Worm (Caenorhabditis elegans) whole organism, young adult: ENCODE results near the gene srt-45.

ENCODE experiments used
- F10E7.11 ChIP-seq: sonication (generic microtip); optimal IDR thresholded peaks from 2 replicates; lab custom pipeline; 2017; ENCODE audit warnings: mild to moderate bottlenecking, missing genetic modification characterization, moderate library complexity, missing compliant biosample characterization
- Y79H2A.3 ChIP-seq: fragments of 200-800 bp; sonication (Bioruptor generic); conservative IDR thresholded peaks from 2 replicates; pipeline ENCODE4 v1.3.6; 2022; ENCODE audit warnings: missing genetic modification reagents, missing genetic modification characterization, missing compliant biosample characterization
- attf-3 ChIP-seq: fragments of 200-800 bp; sonication (Bioruptor generic); conservative IDR thresholded peaks from 2 replicates; pipeline ENCODE4 v1.3.6; 2022; ENCODE audit warnings: missing genetic modification reagents, missing genetic modification characterization, missing compliant biosample characterization
- attf-6 ChIP-seq: fragments of 200-800 bp; sonication (Bioruptor generic); IDR thresholded peaks from 2 replicates; pipeline ENCODE4 v1.3.6; 2022; ENCODE audit warnings: missing genetic modification reagents, missing genetic modification characterization, missing compliant biosample characterization
- bed-2 ChIP-seq: fragments of 200-800 bp; sonication (Bioruptor generic); IDR thresholded peaks from 2 replicates; pipeline ENCODE4 v1.3.6; 2022; ENCODE audit warnings: missing genetic modification reagents, missing genetic modification characterization, missing compliant biosample characterization
- cebp-1 ChIP-seq, 2 experiments: fragments of 200-800 bp in 1 of 2; sonication (Bioruptor generic) in 1 of 2; sonication (generic microtip) in 1 of 2; IDR thresholded peaks in 1 of 2; optimal IDR thresholded peaks in 1 of 2; 2 replicates each; pipeline versions ENCODE4 v1.3.6 to Lab custom; 2017 to 2022; ENCODE audit warnings: missing compliant biosample characterization in 2 of 2, missing genetic modification characterization in 2 of 2, mild to moderate bottlenecking in 1 of 2, missing genetic modification reagents in 1 of 2, moderate library complexity in 1 of 2
- cebp-2 ChIP-seq: fragments of 200-800 bp; sonication (Bioruptor generic); IDR thresholded peaks from 2 replicates; pipeline ENCODE4 v1.3.6; 2022; ENCODE audit warnings: missing genetic modification characterization, missing compliant biosample characterization
- chd-7 ChIP-seq: sonication (generic microtip); optimal IDR thresholded peaks from 2 replicates; lab custom pipeline; 2016; ENCODE audit warnings: mild to moderate bottlenecking, missing genetic modification characterization, moderate library complexity, missing compliant biosample characterization
- die-1 ChIP-seq: sonication (generic microtip); optimal IDR thresholded peaks from 2 replicates; lab custom pipeline; 2016; ENCODE audit warnings: missing genotype, mild to moderate bottlenecking, missing genetic modification characterization, missing compliant biosample characterization
- dpl-1 ChIP-seq: fragments of 150-350 bp; optimal IDR thresholded peaks from 2 replicates; lab custom pipeline; 2014; ENCODE audit warnings: missing biosample characterization, missing genetic modification reagents, missing genetic modification characterization
- egl-18 ChIP-seq: fragments of 200-800 bp; sonication (Bioruptor generic); IDR thresholded peaks from 2 replicates; pipeline ENCODE4 v1.3.6; 2022; ENCODE audit warnings: missing genetic modification reagents, missing genetic modification characterization, missing compliant biosample characterization
- hrde-1 ChIP-seq: sonication (generic microtip); optimal IDR thresholded peaks from 2 replicates; lab custom pipeline; 2016; ENCODE audit warnings: missing genetic modification characterization, mild to moderate bottlenecking, missing compliant biosample characterization, moderate library complexity, missing genotype, missing genetic modification reagents, borderline replicate concordance
- lin-26 ChIP-seq: fragments of 200-800 bp; sonication (Bioruptor generic); IDR thresholded peaks from 2 replicates; pipeline ENCODE4 v1.3.6; 2022; ENCODE audit warnings: missing genetic modification reagents, missing genetic modification characterization, missing compliant biosample characterization
- lin-35 ChIP-seq, 3 experiments: fragments of 150-350 bp in 2 of 3; sonication (generic microtip) in 1 of 3; optimal IDR thresholded peaks; 2 replicates each; lab custom pipeline; 2014 to 2018; ENCODE audit warnings: missing biosample characterization in 3 of 3, missing genetic modification characterization in 3 of 3, missing genetic modification reagents in 3 of 3
- nfya-2 ChIP-seq: fragments of 200-800 bp; sonication (Bioruptor generic); IDR thresholded peaks from 2 replicates; pipeline ENCODE4 v1.3.6; 2022; ENCODE audit warnings: missing genetic modification reagents, missing genetic modification characterization, missing compliant biosample characterization
- nfyb-1 ChIP-seq: fragments of 200-800 bp; sonication (Bioruptor generic); IDR thresholded peaks from 2 replicates; pipeline ENCODE4 v1.3.6; 2022; ENCODE audit warnings: missing genetic modification reagents, missing genetic modification characterization, missing compliant biosample characterization
- nhr-80 ChIP-seq: sonication (generic microtip); optimal IDR thresholded peaks from 2 replicates; lab custom pipeline; 2016; ENCODE audit warnings: missing genetic modification characterization, missing compliant biosample characterization
- snpc-1.1 ChIP-seq: sonication (generic microtip); optimal IDR thresholded peaks from 2 replicates; lab custom pipeline; 2017; ENCODE audit warnings: missing genetic modification characterization, mild to moderate bottlenecking, missing compliant biosample characterization, antibody characterized with exemption, moderate library complexity, missing genotype, missing genetic modification reagents; ENCODE audit not compliant: insufficient read depth
- snpc-1.3 ChIP-seq: sonication (generic microtip); optimal IDR thresholded peaks from 2 replicates; lab custom pipeline; 2017; ENCODE audit warnings: missing genetic modification characterization, mild to moderate bottlenecking, missing compliant biosample characterization, antibody characterized with exemption, moderate library complexity, missing genotype, missing genetic modification reagents; ENCODE audit not compliant: insufficient read depth
- tbp1 ChIP-seq: fragments of 200-800 bp; sonication (Bioruptor generic); optimal IDR thresholded peaks from 2 replicates; lab custom pipeline; 2018; ENCODE audit warnings: mild to moderate bottlenecking, missing genetic modification characterization, missing compliant biosample characterization
- tbx-9 ChIP-seq: sonication (generic microtip); optimal IDR thresholded peaks from 2 replicates; lab custom pipeline; 2016; ENCODE audit warnings: borderline replicate concordance, missing genetic modification characterization, inconsistent platforms, missing compliant biosample characterization
- zfh-2 ChIP-seq: fragments of 200-800 bp; sonication (Bioruptor generic); conservative IDR thresholded peaks from 2 replicates; pipeline ENCODE4 v1.3.6; 2022; ENCODE audit warnings: missing genetic modification reagents, missing genetic modification characterization, missing compliant biosample characterization
- ztf-18 ChIP-seq: sonication (generic microtip); optimal IDR thresholded peaks from 2 replicates; lab custom pipeline; 2016; ENCODE audit warnings: missing genotype, mild to moderate bottlenecking, missing genetic modification characterization, missing compliant biosample characterization
- ztf-26 ChIP-seq: sonication (generic microtip); optimal IDR thresholded peaks from 2 replicates; lab custom pipeline; 2017; ENCODE audit warnings: missing genetic modification characterization, missing compliant biosample characterization
- ztf-6 ChIP-seq: fragments of 200-800 bp; sonication (Bioruptor generic); IDR thresholded peaks from 2 replicates; pipeline ENCODE4 v1.3.6; 2022; ENCODE audit warnings: missing genetic modification reagents, missing genetic modification characterization, missing compliant biosample characterization

The srt-45 gene

DNA sequence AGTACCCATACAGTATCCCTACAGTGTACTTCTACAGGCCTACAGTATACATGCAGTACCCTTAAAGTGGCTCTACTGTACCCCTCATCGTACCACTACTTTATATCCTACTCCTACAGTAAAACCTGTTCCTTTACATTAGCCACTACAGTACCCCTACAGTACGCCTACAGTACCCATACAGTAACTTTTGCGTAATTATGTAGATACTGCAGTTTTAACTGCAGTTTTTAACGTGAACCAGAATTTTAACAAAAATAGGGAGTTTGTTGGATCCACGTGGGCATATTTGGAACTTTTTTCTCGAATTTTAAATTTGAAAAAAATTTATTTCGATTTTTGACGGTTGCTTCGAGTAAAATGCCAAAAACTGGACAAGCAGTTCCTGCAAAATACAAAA, 40.6 kb upstream of the srt-45 start, which contains the start of gene W04E12.4:
TSS of gene W04E12.4 (plus strand) at position 301 of the 400 bp plus-strand sequence.
- TF ChIP-seq tbp1 (no peak), egl-18 (GFP tag; lab: Robert Waterston, UW) (no peak), ztf-18 (tag; lab: Kevin White, UChicago) (no peak), bed-2 (GFP tag; lab: Robert Waterston, UW) (no peak), dpl-1 (no peak)

DNA sequence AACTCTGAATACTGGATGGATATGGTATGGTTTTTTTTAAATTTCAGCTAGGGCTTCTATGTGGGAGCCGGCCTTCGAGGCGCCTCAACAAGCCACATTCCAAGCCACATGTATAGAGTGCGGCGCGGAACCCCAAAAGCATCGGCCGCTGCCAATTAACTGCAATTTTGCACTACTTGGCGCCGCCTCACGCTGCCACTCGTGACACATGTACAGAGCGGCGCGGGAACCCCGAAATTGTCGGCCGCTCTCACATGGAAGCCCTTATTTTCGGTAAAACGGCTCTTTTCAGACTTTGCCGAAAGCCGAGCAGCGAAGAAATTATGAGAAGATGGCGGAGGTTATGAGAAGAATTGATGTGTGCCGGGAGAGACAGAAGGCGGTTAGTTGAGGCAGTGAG, 40.1 kb upstream of the srt-45 start:
- TF ChIP-seq zfh-2 (GFP tag; lab: Robert Waterston, UW) (peak; percentile 69), tbx-9 (tag; lab: Kevin White, UChicago) (no peak)
- TF ChIP-seq, all 124 proteins: peak for 1

DNA sequence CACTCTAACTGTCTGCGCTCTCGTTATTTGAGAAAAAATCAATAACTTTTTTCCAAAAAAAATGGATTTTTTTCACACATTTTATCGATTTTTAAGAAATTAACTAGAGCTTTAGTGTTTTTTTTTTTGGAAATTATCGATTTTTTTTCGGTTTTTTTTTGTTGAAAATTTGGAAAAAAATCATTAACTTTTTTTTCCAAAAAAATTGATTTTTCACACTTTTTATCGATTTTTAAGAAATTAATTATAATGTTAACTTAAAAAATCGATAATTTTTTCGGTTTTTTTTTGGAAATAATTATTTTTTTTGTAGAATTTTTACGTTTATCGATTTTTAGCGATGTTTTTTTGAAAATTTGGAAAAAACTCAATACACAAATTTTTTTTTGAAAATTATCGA, 39.7 kb upstream of the srt-45 start:
- TF ChIP-seq tbp1 (no peak), Y79H2A.3 (GFP tag; lab: Robert Waterston, UW) (no peak), lin-26 (GFP tag; lab: Robert Waterston, UW) (no peak), ztf-6 (no peak), F10E7.11 (tag; lab: Kevin White, UChicago) (no peak), cebp-1 (GFP tag; IDR thresholded peaks at IDR 0.05; lab: Robert Waterston, UW) (no peak), cebp-1 (tag; optimal IDR thresholded peaks at IDR 0.05; lab: Kevin White, UChicago) (no peak)

DNA sequence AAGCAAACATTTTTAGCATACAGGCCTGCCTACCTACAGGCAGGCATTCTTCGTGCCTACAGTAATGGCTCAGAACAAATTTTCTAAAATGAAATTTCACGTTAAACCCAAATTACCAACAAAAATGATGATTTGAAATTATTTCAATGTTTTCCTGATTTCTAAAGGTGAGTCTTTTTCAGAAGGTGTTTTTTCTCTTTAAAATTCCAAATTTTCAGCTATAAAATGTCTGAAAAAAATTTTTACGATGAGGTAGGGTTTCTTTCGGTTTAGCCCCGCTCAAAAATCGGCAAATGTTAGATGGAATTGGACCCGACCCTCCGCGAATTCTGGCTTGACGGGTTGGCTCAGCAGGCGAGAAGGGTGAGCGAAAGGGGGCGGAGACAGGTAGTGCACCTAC, 38.1 kb upstream of the srt-45 start, which contains the start of gene W04E12.5:
TSS of gene W04E12.5 (plus strand) at position 301 of the 400 bp plus-strand sequence.
- no peak for TF ChIP-seq ztf-26
- no peak for TF ChIP-seq hrde-1
- TF ChIP-seq nfya-2 (GFP tag; lab: Robert Waterston, UW) = no peak
- TF ChIP-seq lin-26 (GFP tag; lab: Robert Waterston, UW) = no peak
- TF ChIP-seq chd-7 (tag; lab: Kevin White, UChicago) = no peak
- TF ChIP-seq attf-6 = no peak
- TF ChIP-seq attf-3 (GFP tag; lab: Robert Waterston, UW) = no peak
- TF ChIP-seq snpc-1.1 (tag; lab: Kevin White, UChicago) = no peak

DNA sequence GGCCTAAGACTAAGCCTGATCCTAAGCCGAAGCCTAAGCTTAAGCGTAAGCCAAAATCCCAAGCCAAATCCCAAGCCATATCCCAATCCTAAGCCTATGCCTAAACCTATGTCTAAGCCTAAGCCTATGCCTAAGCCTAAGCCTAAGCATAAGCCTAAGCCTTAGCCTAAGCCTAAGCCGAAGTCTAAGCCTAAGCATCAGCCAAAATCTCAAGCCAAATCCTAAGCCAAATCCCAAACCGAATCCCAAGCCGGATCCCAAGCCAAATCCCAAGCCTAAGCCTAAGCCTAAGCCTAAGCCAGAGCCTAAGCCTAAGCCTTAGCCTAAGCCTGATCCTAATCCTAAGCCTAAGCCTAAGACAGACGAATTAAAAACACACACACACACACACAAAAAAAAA, 36.8 kb upstream of the srt-45 start:
- no peak for TF ChIP-seq nfyb-1 (GFP tag; lab: Robert Waterston, UW)
- TF ChIP-seq, all 124 proteins: peak for 0

DNA sequence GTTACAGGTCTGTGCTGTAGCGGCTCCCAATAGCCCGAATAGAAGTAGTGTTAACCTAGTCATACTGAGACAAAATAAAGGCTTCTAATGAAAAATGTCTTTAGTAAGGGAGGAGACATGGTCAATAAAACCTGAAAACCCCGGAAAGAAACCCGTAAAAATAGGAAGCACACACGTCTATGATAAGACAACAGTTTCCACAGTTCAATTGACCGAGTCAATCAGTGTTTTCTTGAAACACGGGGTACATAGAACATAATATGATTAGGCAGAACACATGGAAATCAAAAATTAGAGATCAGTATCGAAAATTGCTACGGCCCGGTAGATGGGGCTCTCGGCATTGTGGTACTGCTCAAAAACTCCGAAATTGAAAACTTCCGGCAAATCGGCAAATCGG, 32.8 kb upstream of the srt-45 start, which contains the start of gene clec-49:
TSS of gene clec-49 (minus strand) at position 103 of the 400 bp plus-strand sequence.
- no peak for TF ChIP-seq ztf-6
- TF ChIP-seq lin-35 (GFP tag; optimal IDR thresholded peaks at IDR 0.05; lab: Kevin White, UChicago) = no peak
- no peak for TF ChIP-seq die-1 (tag; lab: Kevin White, UChicago)
- TF ChIP-seq snpc-1.3 (tag; lab: Kevin White, UChicago) = no peak
- TF ChIP-seq nhr-80 (tag; lab: Kevin White, UChicago) = peak; percentile 72
- TF ChIP-seq, all 124 proteins: peak for 1

DNA sequence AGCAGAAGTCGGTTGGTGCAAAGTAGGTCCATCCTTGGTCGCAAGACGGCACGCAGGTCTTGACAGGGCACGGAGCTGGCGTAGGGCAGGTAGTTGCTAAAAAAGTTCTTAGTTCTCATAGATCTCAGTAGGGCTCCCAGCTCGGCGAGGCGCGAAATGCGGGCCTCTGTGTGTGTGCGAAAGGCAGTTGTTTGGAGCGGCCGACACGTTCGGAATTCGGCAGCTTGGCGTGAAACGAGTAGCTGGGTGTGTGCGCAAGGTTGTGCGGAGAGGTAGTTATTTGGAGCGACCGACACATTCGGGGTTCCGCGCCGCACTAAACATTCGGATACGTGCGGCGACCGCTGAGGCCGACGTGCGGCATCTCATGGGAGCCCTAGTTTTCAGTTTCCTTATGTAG, 31.1 kb upstream of the srt-45 start:
- TF ChIP-seq cebp-2 (GFP tag; lab: Robert Waterston, UW) (no peak), zfh-2 (GFP tag; lab: Robert Waterston, UW) (peak; percentile 71; the same call in 1 of the 2 replicates)
